Worm (Caenorhabditis elegans) whole organism, L4 larva: ENCODE results near the gene his-62.

Source experiments
- D1046.2 ChIP-seq: fragments of 200-800 bp; sonication (Bioruptor generic); IDR thresholded peaks from 2 replicates; pipeline ENCODE4 v1.3.6; 2022; ENCODE audit warnings: missing genetic modification characterization, missing compliant biosample characterization
- F10B5.3 ChIP-seq: sonication (generic microtip); optimal IDR thresholded peaks from 2 replicates; lab custom pipeline; 2016; ENCODE audit warnings: mild to moderate bottlenecking, missing genetic modification characterization, missing compliant biosample characterization
- F37D6.2 ChIP-seq: sonication (generic microtip); optimal IDR thresholded peaks from 2 replicates; lab custom pipeline; 2016; ENCODE audit warnings: mild to moderate bottlenecking, missing genetic modification characterization, missing compliant biosample characterization
- F44E2.7 ChIP-seq: fragments of 200-800 bp; sonication (Bioruptor generic); IDR thresholded peaks from 2 replicates; pipeline ENCODE4 v2.1.2; 2022; ENCODE audit warnings: missing genetic modification characterization, missing compliant biosample characterization
- F49E8.2 ChIP-seq: sonication (generic microtip); optimal IDR thresholded peaks from 2 replicates; lab custom pipeline; 2016; ENCODE audit warnings: missing compliant biosample characterization, mild to moderate bottlenecking, missing genetic modification characterization, borderline replicate concordance
- T26A8.4 ChIP-seq: fragments of 200-800 bp; sonication (Bioruptor generic); IDR thresholded peaks from 2 replicates; pipeline ENCODE4 v1.3.6; 2022; ENCODE audit warnings: missing genetic modification characterization, missing compliant biosample characterization
- Y105C5A.15 ChIP-seq: fragments of 200-800 bp; sonication (Bioruptor generic); IDR thresholded peaks from 2 replicates; pipeline ENCODE4 v1.3.6; 2022; ENCODE audit warnings: missing genetic modification characterization, missing compliant biosample characterization
- Y48G9A.11 ChIP-seq: fragments of 200-800 bp; sonication (Bioruptor generic); IDR thresholded peaks from 2 replicates; pipeline ENCODE4 v1.3.6; 2022; ENCODE audit warnings: missing genetic modification reagents, missing genetic modification characterization, missing compliant biosample characterization
- ama-1 ChIP-seq: fragments of 150-350 bp; optimal IDR thresholded peaks from 2 replicates; lab custom pipeline; 2014; ENCODE audit warnings: inconsistent platforms, mixed read lengths
- attf-4 ChIP-seq: sonication (generic microtip); optimal IDR thresholded peaks from 3 replicates; lab custom pipeline; 2017; ENCODE audit warnings: missing biosample characterization, missing genetic modification characterization
- ceh-62 ChIP-seq: sonication (generic microtip); optimal IDR thresholded peaks from 2 replicates; lab custom pipeline; 2017; ENCODE audit warnings: missing biosample characterization, missing genetic modification characterization
- cey-2 ChIP-seq: sonication (generic microtip); optimal IDR thresholded peaks from 3 replicates; lab custom pipeline; 2017; ENCODE audit warnings: missing genetic modification characterization, mild to moderate bottlenecking, missing compliant biosample characterization, antibody characterized with exemption, borderline replicate concordance; ENCODE audit not compliant: insufficient read depth
- dmd-8 ChIP-seq: fragments of 200-800 bp; sonication (Bioruptor generic); IDR thresholded peaks from 2 replicates; pipeline ENCODE4 v1.3.6; 2022; ENCODE audit warnings: missing genetic modification characterization, missing compliant biosample characterization
- dmd-9 ChIP-seq: fragments of 200-800 bp; sonication (Bioruptor generic); IDR thresholded peaks from 2 replicates; pipeline ENCODE4 v1.3.6; 2022; ENCODE audit warnings: missing genetic modification reagents, missing genetic modification characterization, missing compliant biosample characterization
- dve-1 ChIP-seq: sonication (generic microtip); optimal IDR thresholded peaks from 2 replicates; lab custom pipeline; 2017; ENCODE audit warnings: antibody characterized with exemption, mild to moderate bottlenecking, missing genetic modification characterization, missing compliant biosample characterization; ENCODE audit not compliant: insufficient read depth
- egl-43 ChIP-seq: fragments of 200-800 bp; sonication (Bioruptor generic); IDR thresholded peaks from 2 replicates; pipeline ENCODE4 v1.3.6; 2022; ENCODE audit warnings: missing genetic modification reagents, missing genetic modification characterization, missing compliant biosample characterization
- gei-8 ChIP-seq: fragments of 200-800 bp; sonication (Bioruptor generic); optimal IDR thresholded peaks from 2 replicates; lab custom pipeline; 2018; ENCODE audit warnings: mild to moderate bottlenecking, missing genetic modification characterization, missing compliant biosample characterization
- hlh-11 ChIP-seq: fragments of 200-800 bp; sonication (Bioruptor generic); optimal IDR thresholded peaks from 2 replicates; lab custom pipeline; 2018; ENCODE audit warnings: mild to moderate bottlenecking, missing genetic modification characterization, missing compliant biosample characterization
- hlh-30 ChIP-seq: sonication (generic microtip); optimal IDR thresholded peaks from 2 replicates; lab custom pipeline; 2017; ENCODE audit warnings: antibody characterized with exemption, mild to moderate bottlenecking, missing genetic modification characterization, missing compliant biosample characterization; ENCODE audit not compliant: insufficient read depth
- hmg-1.1 ChIP-seq: fragments of 200-800 bp; sonication (Bioruptor generic); IDR thresholded peaks from 2 replicates; pipeline ENCODE4 v1.3.6; 2022; ENCODE audit warnings: missing genetic modification reagents, missing genetic modification characterization, missing compliant biosample characterization
- lin-13 ChIP-seq: fragments of 150-350 bp; optimal IDR thresholded peaks from 2 replicates; lab custom pipeline; 2014; ENCODE audit warnings: missing biosample characterization, missing genetic modification reagents, missing genetic modification characterization
- lin-38 ChIP-seq: fragments of 200-800 bp; sonication (Bioruptor generic); IDR thresholded peaks from 2 replicates; pipeline ENCODE4 v1.3.6; 2022; ENCODE audit warnings: missing genetic modification reagents, missing genetic modification characterization, missing compliant biosample characterization
- lin-39 ChIP-seq: fragments of 150-350 bp; optimal IDR thresholded peaks from 2 replicates; lab custom pipeline; 2014; ENCODE audit warnings: missing biosample characterization, missing genetic modification reagents, missing genetic modification characterization
- lir-3 ChIP-seq: sonication (generic microtip); optimal IDR thresholded peaks from 2 replicates; lab custom pipeline; 2016; ENCODE audit warnings: mild to moderate bottlenecking, missing genetic modification characterization, missing compliant biosample characterization
- lsy-2 ChIP-seq, 2 experiments: fragments of 150-350 bp in 1 of 2; sonication (generic microtip) in 1 of 2; optimal IDR thresholded peaks; 2 replicates each; lab custom pipeline; 2014 to 2017; ENCODE audit warnings: missing biosample characterization in 2 of 2, missing genetic modification characterization in 2 of 2
- mdl-1 ChIP-seq, 2 experiments: fragments of 150-350 bp in 1 of 2; sonication (generic microtip) in 1 of 2; optimal IDR thresholded peaks; 2 replicates each; lab custom pipeline; 2014 to 2017; ENCODE audit warnings: missing biosample characterization in 2 of 2, missing genetic modification characterization in 2 of 2
- mep-1 ChIP-seq: fragments of 150-350 bp; sonication (generic microtip); optimal IDR thresholded peaks from 3 replicates; lab custom pipeline; 2014; ENCODE audit warnings: missing biosample characterization, missing genetic modification characterization
- mxl-3 ChIP-seq: fragments of 200-800 bp; sonication (Bioruptor generic); optimal IDR thresholded peaks from 2 replicates; lab custom pipeline; 2018; ENCODE audit warnings: mild to moderate bottlenecking, missing genetic modification characterization, missing compliant biosample characterization
- nhr-11 ChIP-seq: fragments of 150-350 bp; optimal IDR thresholded peaks from 2 replicates; lab custom pipeline; 2014; ENCODE audit warnings: missing biosample characterization, missing genetic modification characterization
- nhr-111 ChIP-seq: fragments of 200-800 bp; sonication (Bioruptor generic); optimal IDR thresholded peaks from 2 replicates; lab custom pipeline; 2018; ENCODE audit warnings: mild to moderate bottlenecking, missing genetic modification characterization, missing compliant biosample characterization
- nhr-237 ChIP-seq: sonication (generic microtip); optimal IDR thresholded peaks from 2 replicates; lab custom pipeline; 2017; ENCODE audit warnings: missing biosample characterization, missing genetic modification characterization
- nhr-28 ChIP-seq: fragments of 150-350 bp; optimal IDR thresholded peaks from 2 replicates; lab custom pipeline; 2014; ENCODE audit warnings: missing biosample characterization, missing genetic modification characterization
- nhr-41 ChIP-seq: fragments of 200-800 bp; sonication (Bioruptor generic); IDR thresholded peaks from 2 replicates; pipeline ENCODE4 v1.3.6; 2022; ENCODE audit warnings: missing genetic modification reagents, missing genetic modification characterization, missing compliant biosample characterization
- nhr-42 ChIP-seq: fragments of 200-800 bp; sonication (Bioruptor generic); IDR thresholded peaks from 2 replicates; pipeline ENCODE4 v1.3.6; 2022; ENCODE audit warnings: missing genetic modification characterization, missing compliant biosample characterization
- nhr-6 ChIP-seq: fragments of 150-350 bp; optimal IDR thresholded peaks from 2 replicates; lab custom pipeline; 2014; ENCODE audit warnings: missing biosample characterization, missing genetic modification characterization
- pqm-1 ChIP-seq: sonication (generic microtip); optimal IDR thresholded peaks from 2 replicates; lab custom pipeline; 2017; ENCODE audit warnings: missing biosample characterization, missing genetic modification characterization
- set-16 ChIP-seq: fragments of 200-800 bp; sonication (Bioruptor generic); IDR thresholded peaks from 2 replicates; pipeline ENCODE4 v1.3.6; 2022; ENCODE audit warnings: missing genetic modification reagents, missing genetic modification characterization, missing compliant biosample characterization
- snpc-1.2 ChIP-seq: fragments of 200-800 bp; sonication (Bioruptor generic); IDR thresholded peaks from 2 replicates; pipeline ENCODE4 v1.3.6; 2022; ENCODE audit warnings: missing genetic modification reagents, missing genetic modification characterization, missing compliant biosample characterization
- snpc-4 ChIP-seq: fragments of 150-350 bp; optimal IDR thresholded peaks from 2 replicates; lab custom pipeline; 2014; ENCODE audit warnings: missing biosample characterization, missing genetic modification characterization
- spr-1 ChIP-seq: sonication (generic microtip); optimal IDR thresholded peaks from 2 replicates; lab custom pipeline; 2016; ENCODE audit warnings: mild to moderate bottlenecking, missing genetic modification characterization, missing compliant biosample characterization
- spr-3 ChIP-seq: fragments of 200-800 bp; sonication (Bioruptor generic); optimal IDR thresholded peaks from 2 replicates; lab custom pipeline; 2018; ENCODE audit warnings: mild to moderate bottlenecking, missing genetic modification characterization, missing compliant biosample characterization
- tra-1 ChIP-seq: fragments of 200-800 bp; sonication (Bioruptor generic); IDR thresholded peaks from 2 replicates; pipeline ENCODE4 v1.3.6; 2022; ENCODE audit warnings: missing genetic modification reagents, missing genetic modification characterization, missing compliant biosample characterization
- unc-130 ChIP-seq: sonication (generic microtip); optimal IDR thresholded peaks from 2 replicates; lab custom pipeline; 2016; ENCODE audit warnings: missing genetic modification reagents, missing genetic modification characterization, missing compliant biosample characterization
- unc-62 ChIP-seq, 3 experiments: fragments of 150-350 bp in 1 of 3; sonication (generic microtip); optimal IDR thresholded peaks in 2 of 3; peaks in 1 of 3; 1 replicate in 1 of 3; 2 replicates in 2 of 3; lab custom pipeline; 2014 to 2017; ENCODE audit warnings: missing biosample characterization in 3 of 3, missing genetic modification characterization in 3 of 3, missing genetic modification reagents in 3 of 3, missing genotype in 1 of 3
- vab-7 ChIP-seq: fragments of 200-800 bp; sonication (Bioruptor generic); IDR thresholded peaks from 2 replicates; pipeline ENCODE4 v1.3.6; 2022; ENCODE audit warnings: missing genetic modification reagents, missing genetic modification characterization, missing compliant biosample characterization
- zag-1 ChIP-seq: fragments of 150-350 bp; optimal IDR thresholded peaks from 2 replicates; lab custom pipeline; 2014; ENCODE audit warnings: missing biosample characterization, missing genetic modification characterization
- zfp-2 ChIP-seq: sonication (generic microtip); optimal IDR thresholded peaks from 2 replicates; lab custom pipeline; 2016; ENCODE audit warnings: mild to moderate bottlenecking, missing genetic modification characterization, missing compliant biosample characterization
- zfp-3 ChIP-seq: fragments of 200-800 bp; sonication (Bioruptor generic); conservative IDR thresholded peaks from 2 replicates; pipeline ENCODE4 v1.3.6; 2022; ENCODE audit warnings: missing genetic modification reagents, missing genetic modification characterization, missing compliant biosample characterization
- ztf-11 ChIP-seq: fragments of 150-350 bp; optimal IDR thresholded peaks from 2 replicates; lab custom pipeline; 2014; ENCODE audit warnings: missing biosample characterization, missing genetic modification characterization

The his-62 gene

DNA sequence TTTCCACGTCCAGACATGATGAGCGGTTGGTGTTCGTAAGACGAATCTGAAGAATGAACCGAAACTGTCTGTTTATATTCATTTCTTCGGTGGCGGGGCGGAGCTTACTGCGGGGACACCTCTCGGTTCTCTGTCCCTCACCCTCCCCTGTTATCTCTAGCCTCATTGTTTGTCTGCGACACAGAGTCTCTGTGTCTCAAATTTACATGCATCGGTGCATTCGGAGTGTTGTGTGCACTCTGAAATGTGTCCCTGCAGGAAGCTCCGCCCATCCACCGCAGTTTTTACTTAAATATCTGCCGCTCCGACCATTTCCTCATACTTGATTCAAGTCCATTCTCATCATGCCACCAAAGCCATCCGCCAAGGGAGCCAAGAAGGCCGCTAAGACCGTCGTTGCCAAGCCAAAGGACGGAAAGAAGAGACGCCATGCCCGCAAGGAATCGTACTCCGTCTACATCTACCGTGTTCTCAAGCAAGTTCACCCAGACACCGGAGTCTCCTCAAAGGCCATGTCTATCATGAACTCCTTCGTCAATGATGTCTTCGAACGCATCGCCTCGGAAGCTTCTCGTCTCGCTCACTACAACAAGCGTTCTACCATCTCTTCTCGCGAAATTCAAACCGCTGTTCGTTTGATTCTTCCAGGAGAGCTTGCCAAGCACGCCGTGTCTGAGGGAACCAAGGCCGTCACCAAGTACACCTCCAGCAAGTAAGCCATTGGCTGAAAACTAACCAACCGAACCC, at the start of gene his-62, which contains the start of gene his-61:
his-62 (plus strand) TSS at position 345 of the 747 bp plus-strand sequence.
his-61 (minus strand) TSS at position 17 of the 747 bp plus-strand sequence.
- TF ChIP-seq lin-13 (GFP tag; lab: Kevin White, UChicago) (peak; percentile 36), zag-1 (tag; lab: Kevin White, UChicago) (no peak), T26A8.4 (peak; percentile 70), lin-39 (tag; lab: Kevin White, UChicago) (no peak), ama-1 (lab: Kevin White, UChicago) (no peak), lir-3 (tag; lab: Kevin White, UChicago) (no peak), dmd-8 (peak; percentile 68; the same call in 1 of the 2 replicates), nhr-42 (peak; percentile 79; the same call in 1 of the 2 replicates), nhr-41 (GFP tag; lab: Robert Waterston, UW) (0 out of 2 replicates have a peak, but pooled peaks have one; percentile 20), spr-3 (GFP tag; lab: Kevin White, UChicago) (no peak), nhr-28 (tag; lab: Kevin White, UChicago) (peak; percentile 18), Y48G9A.11 (GFP tag; lab: Robert Waterston, UW) (no peak), nhr-111 (GFP tag; lab: Kevin White, UChicago) (no peak), vab-7 (GFP tag; lab: Robert Waterston, UW) (peak; percentile 40; the same call in 1 of the 2 replicates), nhr-237 (no peak), snpc-1.2 (peak; percentile 68), zfp-3 (GFP tag; lab: Robert Waterston, UW) (no peak), lin-38 (GFP tag; lab: Robert Waterston, UW) (peak; percentile 76), F44E2.7 (GFP tag; lab: Robert Waterston, UW) (no peak; the same call in 1 of the 2 replicates), lsy-2 (tag; optimal IDR thresholded peaks at IDR 0.05; lab: Kevin White, UChicago) (peak in 1 of 2 experiments; percentile 79), spr-1 (tag; lab: Kevin White, UChicago) (no peak), mdl-1 (tag; optimal IDR thresholded peaks at IDR 0.05; lab: Kevin White, UChicago) (no peak), nhr-11 (tag; lab: Kevin White, UChicago) (no peak), gei-8 (GFP tag; lab: Kevin White, UChicago) (no peak), F37D6.2 (tag; lab: Kevin White, UChicago) (no peak), nhr-6 (peak; percentile 74), attf-4 (tag; lab: Kevin White, UChicago) (no peak), ceh-62 (tag; lab: Kevin White, UChicago) (no peak), F10B5.3 (peak; percentile 72), egl-43 (GFP tag; lab: Robert Waterston, UW) (peak; percentile 61), dmd-9 (GFP tag; lab: Robert Waterston, UW) (no peak), hmg-1.1 (GFP tag; lab: Robert Waterston, UW) (peak; percentile 48; the same call in 1 of the 2 replicates), dve-1 (peak; percentile 98), mxl-3 (GFP tag; lab: Kevin White, UChicago) (no peak), ztf-11 (tag; lab: Kevin White, UChicago) (no peak), snpc-4 (tag; lab: Kevin White, UChicago) (no peak), unc-62 (GFP tag; optimal IDR thresholded peaks at IDR 0.05 in 1 of 2; lab: Kevin White, UChicago) (peak in 1 of 2 experiments; percentile 87), unc-62 (tag; optimal IDR thresholded peaks at IDR 0.05; lab: Kevin White, UChicago) (no peak), Y105C5A.15 (GFP tag; lab: Robert Waterston, UW) (no peak), F49E8.2 (tag; lab: Kevin White, UChicago) (peak; percentile 10), D1046.2 (GFP tag; lab: Robert Waterston, UW) (0 out of 2 replicates have a peak, but pooled peaks have one; percentile 40), hlh-30 (peak; percentile 11), hlh-11 (tag; lab: Kevin White, UChicago) (peak; percentile 91), zfp-2 (tag; lab: Kevin White, UChicago) (no peak), set-16 (peak; percentile 27; the same call in 1 of the 2 replicates), tra-1 (GFP tag; lab: Robert Waterston, UW) (0 out of 2 replicates have a peak, but pooled peaks have one; percentile 43), pqm-1 (tag; lab: Kevin White, UChicago) (peak; percentile 30), cey-2 (tag; lab: Kevin White, UChicago) (no peak), mep-1 (tag; lab: Kevin White, UChicago) (peak; percentile 90), unc-130 (GFP tag; lab: Kevin White, UChicago) (no peak)
